Worm (Caenorhabditis elegans) whole organism, late embryonic: ENCODE results near the gene F01D5.6.

Experiments used
- F13H6.1 ChIP-seq: sonication (generic microtip); optimal IDR thresholded peaks from 2 replicates; lab custom pipeline; 2016; ENCODE audit warnings: missing genetic modification characterization, missing compliant biosample characterization
- K09A11.1 ChIP-seq: sonication (generic microtip); optimal IDR thresholded peaks from 2 replicates; lab custom pipeline; 2017; ENCODE audit warnings: antibody characterized with exemption, mild to moderate bottlenecking, missing genetic modification characterization, missing compliant biosample characterization; ENCODE audit not compliant: insufficient read depth
- T23F11.4 ChIP-seq: fragments of 200-800 bp; sonication (Bioruptor generic); optimal IDR thresholded peaks from 2 replicates; lab custom pipeline; 2018; ENCODE audit warnings: mild to moderate bottlenecking, missing genetic modification characterization, missing compliant biosample characterization
- ahr-1 ChIP-seq: sonication (generic microtip); optimal IDR thresholded peaks from 2 replicates; lab custom pipeline; 2016; ENCODE audit warnings: missing genetic modification characterization, missing compliant biosample characterization
- ama-1 ChIP-seq: fragments of 150-350 bp; optimal IDR thresholded peaks from 2 replicates; lab custom pipeline; 2014
- ceh-2 ChIP-seq: sonication (generic microtip); optimal IDR thresholded peaks from 2 replicates; lab custom pipeline; 2016; ENCODE audit warnings: missing genotype, missing genetic modification characterization, missing compliant biosample characterization
- ceh-45 ChIP-seq: fragments of 200-800 bp; sonication (Bioruptor generic); IDR thresholded peaks from 2 replicates; pipeline ENCODE4 v1.3.6; 2022; ENCODE audit warnings: missing genetic modification reagents, missing genetic modification characterization, missing compliant biosample characterization
- ceh-9 ChIP-seq: sonication (generic microtip); optimal IDR thresholded peaks from 2 replicates; lab custom pipeline; 2016; ENCODE audit warnings: mild to moderate bottlenecking, missing genetic modification characterization, inconsistent platforms, missing compliant biosample characterization
- che-1 ChIP-seq: sonication (generic microtip); optimal IDR thresholded peaks from 2 replicates; lab custom pipeline; 2016; ENCODE audit warnings: mild to moderate bottlenecking, missing genetic modification characterization, missing compliant biosample characterization
- hlh-15 ChIP-seq: sonication (generic microtip); optimal IDR thresholded peaks from 2 replicates; lab custom pipeline; 2016; ENCODE audit warnings: missing genetic modification characterization, missing compliant biosample characterization
- nfya-1 ChIP-seq: sonication (generic microtip); optimal IDR thresholded peaks from 2 replicates; lab custom pipeline; 2017; ENCODE audit warnings: missing genetic modification characterization, mild to moderate bottlenecking, missing compliant biosample characterization, antibody characterized with exemption, moderate library complexity
- nhr-11 ChIP-seq: fragments of 150-350 bp; optimal IDR thresholded peaks from 2 replicates; lab custom pipeline; 2014; ENCODE audit warnings: missing biosample characterization, missing genetic modification characterization
- pqm-1 ChIP-seq: sonication (generic microtip); optimal IDR thresholded peaks from 2 replicates; lab custom pipeline; 2016; ENCODE audit warnings: missing genetic modification characterization, missing compliant biosample characterization

DNA sequence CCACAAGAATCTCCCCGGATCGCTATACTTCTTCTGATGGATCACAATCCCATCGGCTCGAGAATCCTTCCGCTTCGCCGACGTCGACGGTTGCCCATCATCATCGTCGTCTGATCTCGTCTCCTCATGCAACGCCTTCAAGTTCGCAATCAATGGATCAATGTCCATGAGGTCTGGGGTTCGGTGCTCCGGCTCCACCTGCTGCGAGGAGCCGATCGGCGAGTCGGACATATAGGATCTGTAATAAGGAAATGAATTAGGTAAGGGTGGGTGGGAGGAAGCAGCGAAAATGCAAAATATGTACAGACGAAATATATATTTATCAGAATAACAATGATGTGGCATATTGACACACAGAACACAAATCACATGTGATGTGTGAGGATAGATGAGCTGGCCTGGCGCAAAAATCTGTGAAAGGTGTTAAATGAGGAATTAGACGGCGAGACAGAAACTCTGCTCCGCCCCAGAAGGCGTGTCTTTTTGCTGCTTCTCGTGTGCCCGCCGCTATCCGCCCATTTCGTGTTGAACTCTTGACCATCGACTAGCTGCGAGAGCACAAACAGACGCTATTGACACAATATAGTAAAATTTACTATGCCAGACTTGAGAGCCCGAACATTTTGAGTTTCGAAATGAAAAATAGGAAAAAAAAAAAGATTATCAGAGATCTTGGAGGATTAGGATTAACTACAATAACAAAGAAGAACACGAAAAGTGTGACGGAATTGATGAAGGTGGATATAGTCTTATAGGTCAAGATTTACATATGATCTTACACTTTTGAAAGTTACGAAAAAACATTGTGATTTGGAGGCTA is 31.4 kb downstream of the F01D5.6 start:
- TF ChIP-seq ceh-9 (tag; lab: Kevin White, UChicago): no peak
- TF ChIP-seq ama-1: no peak
- no peak for TF ChIP-seq hlh-15 (tag; lab: Kevin White, UChicago)
- no peak for TF ChIP-seq che-1 (tag; lab: Kevin White, UChicago)
- TF ChIP-seq pqm-1 (tag; lab: Kevin White, UChicago): no peak
- TF ChIP-seq nhr-11 (tag; lab: Kevin White, UChicago): no peak
- TF ChIP-seq ceh-45: no peak
- TF ChIP-seq ahr-1 (tag; lab: Kevin White, UChicago): no peak
- TF ChIP-seq nfya-1: no peak
- TF ChIP-seq T23F11.4 (GFP tag; lab: Kevin White, UChicago): no peak
- no peak for TF ChIP-seq F13H6.1 (tag; lab: Kevin White, UChicago)
- no peak for TF ChIP-seq ceh-2 (tag; lab: Kevin White, UChicago)
- no peak for TF ChIP-seq K09A11.1 (tag; lab: Kevin White, UChicago)
